Fruit fly (Drosophila melanogaster) whole organism, pupa: ENCODE measurements around the gene Creld.

Source experiments
- CG10348 ChIP-seq: fragments of 200-800 bp; sonication (Bioruptor generic); IDR thresholded peaks from 2 replicates; pipeline ENCODE4 v1.3.6; 2022; ENCODE audit warnings: missing biosample characterization, missing genetic modification characterization
- CG12605 ChIP-seq: fragments of 200-800 bp; sonication (Bioruptor generic); IDR thresholded peaks from 2 replicates; pipeline ENCODE4 v1.3.6; 2022; ENCODE audit warnings: missing biosample characterization, missing genetic modification characterization
- CG13204 ChIP-seq: fragments of 200-800 bp; sonication (Bioruptor generic); optimal IDR thresholded peaks from 2 replicates; lab custom pipeline; 2018; ENCODE audit warnings: missing biosample characterization, mild to moderate bottlenecking, missing genetic modification characterization, moderate library complexity
- CG14655 ChIP-seq: fragments of 200-800 bp; sonication (Bioruptor generic); optimal IDR thresholded peaks from 3 replicates; lab custom pipeline; 2017; ENCODE audit warnings: mild to moderate bottlenecking, missing biosample characterization, missing genetic modification reagents, missing genetic modification characterization
- CG15710 ChIP-seq: fragments of 200-800 bp; sonication (Bioruptor generic); optimal IDR thresholded peaks from 2 replicates; lab custom pipeline; 2018; ENCODE audit warnings: missing biosample characterization, mild to moderate bottlenecking, missing genetic modification characterization, moderate library complexity
- CG17806 ChIP-seq: fragments of 200-800 bp; sonication (Bioruptor generic); optimal IDR thresholded peaks from 2 replicates; lab custom pipeline; 2018; ENCODE audit warnings: missing biosample characterization, mild to moderate bottlenecking, missing genetic modification characterization, moderate library complexity
- CG32121 ChIP-seq: fragments of 200-800 bp; sonication (Bioruptor generic); IDR thresholded peaks from 2 replicates; pipeline ENCODE4 v1.3.6; 2022; ENCODE audit warnings: missing biosample characterization, missing genetic modification characterization
- CG34367 ChIP-seq: fragments of 200-800 bp; sonication (Bioruptor generic); optimal IDR thresholded peaks from 2 replicates; lab custom pipeline; 2018; ENCODE audit warnings: missing biosample characterization, mild to moderate bottlenecking, missing genetic modification characterization
- CG4496 ChIP-seq: fragments of 200-800 bp; sonication (Bioruptor generic); IDR thresholded peaks from 3 replicates; pipeline ENCODE4 v1.3.6; 2022; ENCODE audit warnings: missing biosample characterization, missing genetic modification characterization
- CG8159 ChIP-seq: fragments of 200-800 bp; sonication (Bioruptor generic); optimal IDR thresholded peaks from 3 replicates; lab custom pipeline; 2018; ENCODE audit warnings: missing biosample characterization, mild to moderate bottlenecking, missing genetic modification characterization, moderate library complexity
- CG8301 ChIP-seq: fragments of 200-800 bp; sonication (Bioruptor generic); optimal IDR thresholded peaks from 2 replicates; lab custom pipeline; 2018; ENCODE audit warnings: missing biosample characterization, mild to moderate bottlenecking, missing genetic modification characterization
- D1 ChIP-seq: fragments of 200-800 bp; sonication (Bioruptor generic); optimal IDR thresholded peaks from 2 replicates; lab custom pipeline; 2018; ENCODE audit warnings: missing biosample characterization, mild to moderate bottlenecking, missing genetic modification characterization, moderate library complexity
- EcR ChIP-seq: fragments of 200-800 bp; sonication (Bioruptor generic); optimal IDR thresholded peaks from 3 replicates; lab custom pipeline; 2019; ENCODE audit warnings: missing biosample characterization, missing genetic modification characterization, mild to moderate bottlenecking, moderate library complexity, missing genetic modification reagents
- Ets98B ChIP-seq: fragments of 200-800 bp; sonication (Bioruptor generic); IDR thresholded peaks from 2 replicates; pipeline ENCODE4 v1.3.6; 2022; ENCODE audit warnings: missing biosample characterization, missing genetic modification characterization
- Pif1A ChIP-seq: fragments of 200-800 bp; sonication (Bioruptor generic); optimal IDR thresholded peaks from 3 replicates; lab custom pipeline; 2016; ENCODE audit warnings: missing biosample characterization, missing genetic modification characterization
- Pif1B ChIP-seq: fragments of 200-800 bp; sonication (Bioruptor generic); optimal IDR thresholded peaks from 3 replicates; lab custom pipeline; 2016; ENCODE audit warnings: missing biosample characterization, missing genetic modification characterization
- Snoo ChIP-seq: fragments of 200-800 bp; sonication (Bioruptor generic); optimal IDR thresholded peaks from 3 replicates; lab custom pipeline; 2017; ENCODE audit warnings: missing biosample characterization, mild to moderate bottlenecking, missing genetic modification characterization, inconsistent platforms
- fd96Ca ChIP-seq: fragments of 200-800 bp; sonication (Bioruptor generic); IDR thresholded peaks from 3 replicates; pipeline ENCODE4 v1.3.6; 2022; ENCODE audit warnings: missing biosample characterization, missing genetic modification characterization
- gl ChIP-seq: fragments of 200-800 bp; sonication (Bioruptor generic); optimal IDR thresholded peaks from 2 replicates; lab custom pipeline; 2018; ENCODE audit warnings: missing biosample characterization, mild to moderate bottlenecking, missing genetic modification characterization
- rn ChIP-seq: fragments of 200-800 bp; sonication (Bioruptor generic); IDR thresholded peaks from 2 replicates; pipeline ENCODE4 v1.3.6; 2022; ENCODE audit warnings: missing biosample characterization, missing genetic modification characterization

The Creld gene

dm6 chr2L:109098-109799 lies 7.1 kb downstream of the Creld start:
- TF ChIP-seq Pif1A (GFP tag; lab: Kevin White, UChicago) (no peak), EcR (GFP tag; lab: Kevin White, UChicago) (peak; percentile 32)

dm6 chr2L:110046-110445 lies 7.9 kb downstream of the Creld start:
- TF ChIP-seq rn (GFP tag; lab: Robert Waterston, UW) (no peak), CG13204 (GFP tag; lab: Kevin White, UChicago) (no peak), Snoo (no peak), CG4496 (GFP tag; lab: Robert Waterston, UW) (no peak), CG17806 (tag; lab: Kevin White, UChicago) (no peak), CG34367 (no peak), Pif1B (no peak), Pif1A (GFP tag; lab: Kevin White, UChicago) (no peak), CG15710 (tag; lab: Kevin White, UChicago) (no peak)

dm6 chr2L:114429-114828 lies 12.2 kb downstream of the Creld start, which contains the start of gene ND-15:
ND-15 (plus strand) TSS chr2L:114726.
- TF ChIP-seq gl (tag; lab: Kevin White, UChicago) = no peak
- TF ChIP-seq Pif1A (GFP tag; lab: Kevin White, UChicago) = no peak

- TF ChIP-seq CG4496 (GFP tag; lab: Robert Waterston, UW) = no peak
- TF ChIP-seq gl (tag; lab: Kevin White, UChicago) = no peak
- TF ChIP-seq CG15710 (tag; lab: Kevin White, UChicago) = no peak
- TF ChIP-seq Snoo = no peak
- no peak for TF ChIP-seq CG32121 (GFP tag; lab: Robert Waterston, UW)
- TF ChIP-seq CG34367 = no peak
- TF ChIP-seq Pif1B = no peak
- no peak for TF ChIP-seq Pif1A (GFP tag; lab: Kevin White, UChicago)
- TF ChIP-seq CG10348 (GFP tag; lab: Robert Waterston, UW) = no peak
- no peak for TF ChIP-seq rn (GFP tag; lab: Robert Waterston, UW)
- no peak for TF ChIP-seq CG14655 (GFP tag; lab: Kevin White, UChicago)
- TF ChIP-seq fd96Ca (GFP tag; lab: Robert Waterston, UW) = no peak
- TF ChIP-seq EcR (GFP tag; lab: Kevin White, UChicago) = no peak
- TF ChIP-seq CG8159 (tag; lab: Kevin White, UChicago) = no peak
- TF ChIP-seq Ets98B = no peak
- TF ChIP-seq CG17806 (tag; lab: Kevin White, UChicago) = no peak
- no peak for TF ChIP-seq CG8301 (tag; lab: Kevin White, UChicago)
- no peak for TF ChIP-seq CG13204 (GFP tag; lab: Kevin White, UChicago)
- TF ChIP-seq CG12605 (GFP tag; lab: Robert Waterston, UW) = no peak
- no peak for TF ChIP-seq D1 (tag; lab: Kevin White, UChicago)
Measured at dm6 chr2L:116388-116787, 14.2 kb downstream of the Creld start, which contains the start of gene CG13694. CG13694 (minus strand) TSS chr2L:116488.

- TF ChIP-seq CG15710 (tag; lab: Kevin White, UChicago) = no peak
- no peak for TF ChIP-seq D1 (tag; lab: Kevin White, UChicago)
- TF ChIP-seq CG32121 (GFP tag; lab: Robert Waterston, UW) = no peak
- TF ChIP-seq CG10348 (GFP tag; lab: Robert Waterston, UW) = no peak
- TF ChIP-seq rn (GFP tag; lab: Robert Waterston, UW) = no peak
- no peak for TF ChIP-seq Ets98B
- TF ChIP-seq CG14655 (GFP tag; lab: Kevin White, UChicago) = no peak
- no peak for TF ChIP-seq CG12605 (GFP tag; lab: Robert Waterston, UW)
- TF ChIP-seq fd96Ca (GFP tag; lab: Robert Waterston, UW) = no peak
- no peak for TF ChIP-seq Pif1A (GFP tag; lab: Kevin White, UChicago)
- no peak for TF ChIP-seq Snoo
- TF ChIP-seq EcR (GFP tag; lab: Kevin White, UChicago) = no peak
- TF ChIP-seq Pif1B = no peak
- TF ChIP-seq CG34367 = no peak
- TF ChIP-seq, all 21 proteins: peak for 0
Measured at dm6 chr2L:117750-118149, 15.6 kb downstream of the Creld start.

- TF ChIP-seq CG32121 (GFP tag; lab: Robert Waterston, UW) (peak; percentile 12; the same call in 1 of the 2 replicates), Snoo (no peak), CG17806 (tag; lab: Kevin White, UChicago) (peak; percentile 26), CG14655 (GFP tag; lab: Kevin White, UChicago) (peak; percentile 28), CG8301 (tag; lab: Kevin White, UChicago) (peak; percentile 49), CG15710 (tag; lab: Kevin White, UChicago) (peak; percentile 17), Pif1B (peak; percentile 30), CG10348 (GFP tag; lab: Robert Waterston, UW) (no peak), Pif1A (GFP tag; lab: Kevin White, UChicago) (peak; percentile 56)
Measured at dm6 chr2L:120492-121455, 18.6 kb downstream of the Creld start.
